Worm (Caenorhabditis elegans) whole organism, mixed stage, embryonic: ENCODE data around the gene trpp-4.
"Not testable (repeated sequence)": the region's sequence is repeated elsewhere in the genome, so short reads cannot be mapped to it uniquely, and the experiment has no call there.

Source experiments
- bed-3 ChIP-seq: fragments of 200-800 bp; sonication (Bioruptor generic); optimal IDR thresholded peaks from 3 replicates; lab custom pipeline; 2018; ENCODE audit warnings: mild to moderate bottlenecking, missing genetic modification characterization, moderate library complexity, missing compliant biosample characterization
- ceh-39 ChIP-seq: fragments of 150-350 bp; optimal IDR thresholded peaks from 2 replicates; lab custom pipeline; 2014; ENCODE audit warnings: missing biosample characterization, missing genetic modification characterization
- ceh-43 ChIP-seq: fragments of 200-800 bp; sonication (Bioruptor generic); optimal IDR thresholded peaks from 2 replicates; lab custom pipeline; 2018; ENCODE audit warnings: mild to moderate bottlenecking, missing genetic modification characterization, moderate library complexity, missing compliant biosample characterization
- ceh-83 ChIP-seq: fragments of 200-800 bp; sonication (Bioruptor generic); optimal IDR thresholded peaks from 2 replicates; lab custom pipeline; 2018; ENCODE audit warnings: mild to moderate bottlenecking, missing genetic modification characterization, missing compliant biosample characterization
- ces-1 ChIP-seq: fragments of 150-350 bp; optimal IDR thresholded peaks from 2 replicates; lab custom pipeline; 2014; ENCODE audit warnings: missing biosample characterization, missing genetic modification reagents, missing genetic modification characterization
- cnd-1 ChIP-seq: fragments of 200-800 bp; sonication (Bioruptor generic); optimal IDR thresholded peaks from 2 replicates; lab custom pipeline; 2018; ENCODE audit warnings: mild to moderate bottlenecking, missing genetic modification characterization, missing compliant biosample characterization
- drap-1 ChIP-seq: fragments of 200-800 bp; sonication (Bioruptor generic); optimal IDR thresholded peaks from 3 replicates; lab custom pipeline; 2018; ENCODE audit warnings: mild to moderate bottlenecking, missing genetic modification characterization, missing compliant biosample characterization
- elt-1 ChIP-seq: sonication (generic microtip); optimal IDR thresholded peaks from 2 replicates; lab custom pipeline; 2017; ENCODE audit warnings: missing genetic modification characterization, mild to moderate bottlenecking, missing compliant biosample characterization, antibody characterized with exemption, moderate library complexity, borderline replicate concordance; ENCODE audit not compliant: insufficient read depth
- elt-3 ChIP-seq: fragments of 150-350 bp; optimal IDR thresholded peaks from 2 replicates; lab custom pipeline; 2014; ENCODE audit warnings: missing biosample characterization, missing genetic modification characterization
- ham-2 ChIP-seq: fragments of 200-800 bp; sonication (Bioruptor generic); optimal IDR thresholded peaks from 2 replicates; lab custom pipeline; 2018; ENCODE audit warnings: mild to moderate bottlenecking, missing genetic modification characterization, missing compliant biosample characterization
- hlh-1 ChIP-seq: fragments of 150-350 bp; optimal IDR thresholded peaks from 2 replicates; lab custom pipeline; 2014; ENCODE audit warnings: missing biosample characterization, missing genetic modification reagents, missing genetic modification characterization
- lin-13 ChIP-seq: fragments of 150-350 bp; optimal IDR thresholded peaks from 2 replicates; lab custom pipeline; 2014; ENCODE audit warnings: missing biosample characterization, missing genetic modification characterization
- lin-32 ChIP-seq: fragments of 200-800 bp; sonication (Bioruptor generic); optimal IDR thresholded peaks from 2 replicates; lab custom pipeline; 2018; ENCODE audit warnings: mild to moderate bottlenecking, missing genetic modification characterization, missing compliant biosample characterization
- lsy-2 ChIP-seq: fragments of 150-350 bp; optimal IDR thresholded peaks from 2 replicates; lab custom pipeline; 2014; ENCODE audit warnings: missing biosample characterization, missing genetic modification characterization
- mab-5 ChIP-seq: fragments of 150-350 bp; optimal IDR thresholded peaks from 2 replicates; lab custom pipeline; 2014; ENCODE audit warnings: missing biosample characterization, missing genetic modification characterization
- mep-1 ChIP-seq: fragments of 150-350 bp; optimal IDR thresholded peaks from 2 replicates; lab custom pipeline; 2017; ENCODE audit warnings: missing biosample characterization, missing genetic modification reagents, missing genetic modification characterization, inconsistent platforms
- mls-2 ChIP-seq: sonication (generic microtip); optimal IDR thresholded peaks from 2 replicates; lab custom pipeline; 2016; ENCODE audit warnings: mild to moderate bottlenecking, missing genetic modification characterization, moderate library complexity, missing compliant biosample characterization
- nhr-12 ChIP-seq: fragments of 150-350 bp; optimal IDR thresholded peaks from 2 replicates; lab custom pipeline; 2014; ENCODE audit warnings: missing biosample characterization, missing genetic modification characterization
- nhr-237 ChIP-seq: fragments of 150-350 bp; optimal IDR thresholded peaks from 2 replicates; lab custom pipeline; 2014; ENCODE audit warnings: missing biosample characterization, missing genetic modification characterization
- nhr-28 ChIP-seq: fragments of 150-350 bp; optimal IDR thresholded peaks from 2 replicates; lab custom pipeline; 2014; ENCODE audit warnings: missing biosample characterization, missing genetic modification characterization
- pha-4 ChIP-seq: fragments of 150-350 bp; optimal IDR thresholded peaks from 2 replicates; lab custom pipeline; 2018; ENCODE audit warnings: missing biosample characterization, missing genetic modification reagents, missing genetic modification characterization
- sem-2 ChIP-seq: fragments of 200-800 bp; sonication (Bioruptor generic); optimal IDR thresholded peaks from 2 replicates; lab custom pipeline; 2018; ENCODE audit warnings: mild to moderate bottlenecking, missing genetic modification characterization, missing compliant biosample characterization
- snpc-4 ChIP-seq: fragments of 150-350 bp; optimal IDR thresholded peaks from 2 replicates; lab custom pipeline; 2014; ENCODE audit warnings: missing biosample characterization, missing genetic modification characterization
- sptf-1 ChIP-seq: sonication (generic microtip); optimal IDR thresholded peaks from 2 replicates; lab custom pipeline; 2017; ENCODE audit warnings: mild to moderate bottlenecking, missing genetic modification characterization, moderate library complexity, missing compliant biosample characterization
- tbx-8 ChIP-seq: fragments of 200-800 bp; sonication (Bioruptor generic); optimal IDR thresholded peaks from 2 replicates; lab custom pipeline; 2018; ENCODE audit warnings: mild to moderate bottlenecking, missing genetic modification characterization, moderate library complexity, missing compliant biosample characterization
- unc-120 ChIP-seq: sonication (generic microtip); optimal IDR thresholded peaks from 2 replicates; lab custom pipeline; 2017; ENCODE audit warnings: missing genetic modification characterization, missing compliant biosample characterization; ENCODE audit not compliant: poor library complexity, severe bottlenecking
- unc-39 ChIP-seq: fragments of 150-350 bp; optimal IDR thresholded peaks from 2 replicates; lab custom pipeline; 2014; ENCODE audit warnings: missing biosample characterization, missing genetic modification characterization
- unc-62 ChIP-seq: fragments of 150-350 bp; optimal IDR thresholded peaks from 2 replicates; lab custom pipeline; 2014; ENCODE audit warnings: missing biosample characterization, missing genetic modification reagents, missing genetic modification characterization
- ztf-11 ChIP-seq: fragments of 150-350 bp; optimal IDR thresholded peaks from 2 replicates; lab custom pipeline; 2014; ENCODE audit warnings: missing biosample characterization, missing genetic modification characterization

trpp-4 gene

DNA sequence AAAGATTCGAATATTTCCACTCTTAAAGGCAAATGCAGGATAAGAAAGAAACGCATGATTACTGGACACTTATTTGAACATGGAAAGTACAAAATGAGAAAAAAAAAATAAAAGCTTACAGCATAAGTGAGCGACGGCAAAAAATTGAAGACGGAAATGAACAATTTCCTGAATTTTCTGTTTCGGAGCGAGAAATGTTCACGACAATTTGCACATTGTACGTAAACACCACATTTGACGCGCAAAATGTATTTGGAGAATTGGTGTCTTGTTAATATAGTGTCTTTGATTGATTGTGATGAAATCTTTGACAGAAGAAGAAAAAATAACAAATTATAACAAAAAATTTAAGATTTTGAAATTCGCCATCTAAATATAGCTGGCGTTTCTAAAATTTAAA is 25.5 kb downstream of the trpp-4 start, which contains the start of gene F36D4.5:
Gene F36D4.5 (minus strand): TSS at position 225 of the 400 bp plus-strand sequence.
- TF ChIP-seq lsy-2 (tag; lab: Kevin White, UChicago) (no peak), drap-1 (GFP tag; lab: Kevin White, UChicago) (no peak), ces-1 (GFP tag; lab: Kevin White, UChicago) (peak; percentile 77)
- TF ChIP-seq, all 35 proteins: peak for 1

DNA sequence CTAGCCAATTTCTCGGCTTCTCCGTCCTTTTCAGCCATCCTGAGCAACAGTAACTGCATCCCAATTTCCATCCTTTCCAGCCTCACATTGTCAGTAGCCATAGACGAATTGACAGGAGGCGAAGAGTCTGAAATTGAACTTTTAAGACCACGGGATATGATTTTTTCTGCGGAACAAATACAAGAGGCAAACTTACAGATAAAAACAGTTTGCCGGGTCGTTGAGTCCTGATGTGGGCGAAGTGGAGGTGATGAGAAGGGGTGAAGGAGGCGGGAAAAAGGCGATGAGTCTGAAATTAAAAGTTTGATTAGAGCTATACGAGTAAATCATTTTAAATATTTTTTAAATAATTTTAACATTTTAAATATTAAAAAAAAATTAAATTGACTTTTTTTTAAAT is 26.9 kb downstream of the trpp-4 start, which contains the start of gene F36D4.6:
Gene F36D4.6 (minus strand): TSS at position 101 of the 400 bp plus-strand sequence.
- TF ChIP-seq bed-3 (GFP tag; lab: Kevin White, UChicago) (no peak), drap-1 (GFP tag; lab: Kevin White, UChicago) (no peak), elt-1 (no peak), nhr-237 (tag; lab: Kevin White, UChicago) (no peak), mls-2 (tag; lab: Kevin White, UChicago) (no peak), unc-62 (no peak), mab-5 (tag; lab: Kevin White, UChicago) (no peak), tbx-8 (GFP tag; lab: Kevin White, UChicago) (no peak), unc-39 (tag; lab: Kevin White, UChicago) (no peak), ztf-11 (tag; lab: Kevin White, UChicago) (no peak), elt-3 (tag; lab: Kevin White, UChicago) (no peak), sptf-1 (tag; lab: Kevin White, UChicago) (no peak), sem-2 (GFP tag; lab: Kevin White, UChicago) (no peak), unc-120 (tag; lab: Kevin White, UChicago) (no peak), ham-2 (GFP tag; lab: Kevin White, UChicago) (no peak)

DNA sequence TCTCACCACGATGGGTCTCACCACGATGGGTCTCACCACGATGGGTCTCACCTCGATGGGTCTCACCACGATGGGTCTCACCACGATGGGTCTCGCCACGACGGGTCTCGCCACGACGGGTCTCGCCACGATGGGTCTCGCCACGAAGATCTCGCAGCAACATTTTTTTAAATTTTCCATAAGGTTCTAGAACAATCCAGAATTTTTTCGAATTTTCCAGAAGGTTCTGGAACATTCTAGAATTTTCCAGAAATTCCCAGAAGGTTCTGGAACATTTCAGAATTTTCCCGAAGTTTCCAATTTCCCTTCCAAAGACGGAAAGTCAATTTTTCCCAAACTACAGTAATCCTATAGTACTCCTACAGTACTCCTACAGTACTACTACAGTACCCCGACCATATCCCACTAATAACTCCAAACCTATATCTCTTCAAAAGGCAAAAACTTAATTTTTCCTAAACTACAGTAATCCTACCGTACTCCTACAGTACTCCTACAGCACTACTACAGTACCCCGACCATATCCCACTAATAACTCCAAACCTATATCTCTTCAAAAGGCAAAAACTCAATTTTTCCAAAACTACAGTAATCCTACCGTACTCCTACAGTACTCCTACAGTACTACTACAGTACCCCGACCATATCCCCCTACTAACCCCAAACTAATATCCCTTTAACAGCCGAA is 39.3 kb downstream of the trpp-4 start, which contains the start of gene Y54B9A.1:
Gene Y54B9A.1 (minus strand): TSS at position 235 of the 688 bp plus-strand sequence.
- not testable (repeated sequence) for TF ChIP-seq ztf-11 (tag; lab: Kevin White, UChicago); nhr-28 (tag; lab: Kevin White, UChicago); ceh-83 (GFP tag; lab: Kevin White, UChicago)

DNA sequence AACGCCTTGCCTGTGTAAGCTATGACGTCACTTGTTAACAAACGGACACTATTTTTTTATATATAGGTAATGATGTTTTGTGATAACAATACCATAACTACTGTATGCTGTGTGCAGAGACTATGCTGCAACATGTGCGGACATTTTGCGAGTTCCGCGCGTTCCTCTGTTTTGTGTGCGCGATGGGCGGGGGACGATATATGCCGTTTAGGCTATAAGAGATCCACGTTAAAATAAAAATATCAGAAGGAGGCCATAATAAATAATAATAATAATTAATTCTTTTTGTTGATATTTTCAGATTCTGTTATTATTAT is 39.8 kb downstream of the trpp-4 start:
- no peak for TF ChIP-seq cnd-1 (tag; lab: Kevin White, UChicago)

DNA sequence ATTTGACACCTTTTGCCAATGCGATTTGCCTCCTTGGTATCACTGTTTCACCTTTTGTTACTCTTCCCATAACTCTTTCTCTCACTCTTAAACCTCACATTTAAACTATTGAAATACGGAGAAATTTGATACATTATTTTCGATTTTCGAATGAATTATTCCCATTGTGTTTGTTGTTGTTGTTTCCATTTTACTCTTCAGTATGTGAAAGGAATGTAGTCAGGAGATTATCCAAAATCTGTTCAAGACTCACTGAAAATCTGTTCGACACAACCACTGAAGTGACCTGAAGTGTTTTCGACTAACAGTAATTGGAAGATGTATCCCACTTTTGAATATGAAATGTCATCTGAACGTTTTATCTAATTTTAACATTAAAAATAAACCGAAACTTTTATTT is 40.9 kb downstream of the trpp-4 start:
- TF ChIP-seq snpc-4 (tag; lab: Kevin White, UChicago): no peak
- no peak for TF ChIP-seq nhr-237 (tag; lab: Kevin White, UChicago)
- TF ChIP-seq mls-2 (tag; lab: Kevin White, UChicago): no peak

DNA sequence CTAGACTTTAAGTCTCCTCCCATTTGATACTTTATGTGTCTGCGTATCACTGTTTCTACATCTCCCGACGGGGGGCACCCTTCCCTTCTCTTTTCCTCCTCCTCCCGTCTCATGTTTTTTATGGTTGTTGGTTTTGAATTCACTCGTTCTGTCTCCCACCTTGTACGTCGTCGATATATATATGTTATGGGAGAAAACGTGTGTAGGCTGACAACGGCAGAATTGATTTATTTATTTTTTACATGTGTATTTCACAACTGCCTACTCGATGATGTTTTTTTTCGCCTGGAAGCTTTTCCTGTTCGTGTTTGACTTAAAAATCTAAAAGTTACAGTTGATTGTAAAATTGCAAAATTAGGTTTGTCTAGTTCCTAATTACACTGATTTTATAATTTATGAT is 42.3 kb downstream of the trpp-4 start:
- TF ChIP-seq ces-1 (GFP tag; lab: Kevin White, UChicago) (no peak), mab-5 (tag; lab: Kevin White, UChicago) (no peak), lsy-2 (tag; lab: Kevin White, UChicago) (no peak), mep-1 (tag; lab: Kevin White, UChicago) (no peak), sem-2 (GFP tag; lab: Kevin White, UChicago) (no peak), unc-39 (tag; lab: Kevin White, UChicago) (no peak), elt-3 (tag; lab: Kevin White, UChicago) (no peak), sptf-1 (tag; lab: Kevin White, UChicago) (no peak), nhr-12 (tag; lab: Kevin White, UChicago) (no peak), lin-32 (no peak), elt-1 (no peak), hlh-1 (tag; lab: Kevin White, UChicago) (no peak), ceh-43 (GFP tag; lab: Kevin White, UChicago) (no peak)

DNA sequence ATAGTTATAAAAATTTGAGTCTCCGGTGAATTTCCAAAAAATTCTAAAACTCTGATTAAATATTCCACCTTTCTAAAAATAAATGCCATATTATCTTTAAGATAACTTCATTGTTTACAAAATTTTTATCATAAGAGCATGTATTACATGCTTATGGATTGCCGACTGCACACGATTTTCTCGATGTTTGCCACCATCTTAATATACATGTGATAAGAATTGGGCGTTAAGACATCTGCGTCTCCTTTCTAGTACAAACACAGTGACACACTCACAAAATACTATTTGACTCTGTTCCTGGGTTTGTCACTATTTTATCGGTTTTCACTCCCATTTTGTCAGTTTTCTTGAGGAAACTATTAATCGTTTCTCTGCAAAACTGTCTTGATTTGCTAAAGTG is 43.0 kb downstream of the trpp-4 start:
- TF ChIP-seq lin-13 (tag; lab: Kevin White, UChicago) (no peak), pha-4 (no peak), bed-3 (GFP tag; lab: Kevin White, UChicago) (no peak), hlh-1 (tag; lab: Kevin White, UChicago) (no peak), ztf-11 (tag; lab: Kevin White, UChicago) (no peak), sptf-1 (tag; lab: Kevin White, UChicago) (no peak), tbx-8 (GFP tag; lab: Kevin White, UChicago) (no peak), drap-1 (GFP tag; lab: Kevin White, UChicago) (no peak), ham-2 (GFP tag; lab: Kevin White, UChicago) (no peak), ceh-39 (no peak), cnd-1 (tag; lab: Kevin White, UChicago) (no peak)
